Fruit fly (Drosophila melanogaster) whole organism, embryonic: ENCODE data around the gene IA-2.
A peak's percentile ranks its signal among the peaks of the same experiment; 100 is the strongest.

Experiments
- CG12744 ChIP-seq: fragments of 200-800 bp; sonication (Bioruptor generic); optimal IDR thresholded peaks from 2 replicates; lab custom pipeline; 2016; ENCODE audit warnings: missing biosample characterization, missing genetic modification characterization
- CG14965 ChIP-seq: fragments of 200-800 bp; sonication (Bioruptor generic); optimal IDR thresholded peaks from 2 replicates; lab custom pipeline; 2016; ENCODE audit warnings: missing biosample characterization, missing genetic modification characterization, borderline replicate concordance
- CG4424 ChIP-seq: fragments of 200-800 bp; sonication (Bioruptor generic); optimal IDR thresholded peaks from 3 replicates; lab custom pipeline; 2016; ENCODE audit warnings: missing biosample characterization, missing genetic modification characterization
- CG7839 ChIP-seq: fragments of 200-800 bp; sonication (Bioruptor generic); optimal IDR thresholded peaks from 3 replicates; lab custom pipeline; 2018; ENCODE audit warnings: missing biosample characterization, mild to moderate bottlenecking, missing genetic modification characterization, moderate library complexity
- CG8388 ChIP-seq: fragments of 200-800 bp; sonication (Bioruptor generic); optimal IDR thresholded peaks from 2 replicates; lab custom pipeline; 2019; ENCODE audit warnings: missing biosample characterization, mild to moderate bottlenecking, missing genetic modification characterization, moderate library complexity
- Dip2 ChIP-seq: fragments of 200-800 bp; sonication (Bioruptor generic); IDR thresholded peaks from 2 replicates; pipeline ENCODE4 v1.3.6; 2022; ENCODE audit warnings: missing biosample characterization, missing genetic modification characterization
- Meics ChIP-seq: fragments of 200-800 bp; sonication (Bioruptor generic); optimal IDR thresholded peaks from 2 replicates; lab custom pipeline; 2017; ENCODE audit warnings: missing biosample characterization, mild to moderate bottlenecking, missing genetic modification characterization
- disco-r ChIP-seq: fragments of 200-800 bp; sonication (Bioruptor generic); optimal IDR thresholded peaks from 2 replicates; lab custom pipeline; 2016; ENCODE audit warnings: missing biosample characterization, missing genetic modification characterization
- scrt ChIP-seq: fragments of 200-800 bp; sonication (Bioruptor generic); optimal IDR thresholded peaks from 2 replicates; lab custom pipeline; 2018; ENCODE audit warnings: missing biosample characterization, mild to moderate bottlenecking, missing genetic modification characterization, moderate library complexity

- TF ChIP-seq CG12744: peak; percentile 74
- peak; percentile 94 for TF ChIP-seq CG4424 (GFP tag; lab: Kevin White, UChicago)
- TF ChIP-seq CG8388 (GFP tag; lab: Kevin White, UChicago): peak; percentile 90
- TF ChIP-seq disco-r: peak; percentile 84
- TF ChIP-seq CG14965 (GFP tag; lab: Kevin White, UChicago): peak; percentile 70
- TF ChIP-seq Meics: peak; percentile 61
- no peak for TF ChIP-seq Dip2 (GFP tag; lab: Robert Waterston, UW)
- peak; percentile 56 for TF ChIP-seq scrt (GFP tag; lab: Kevin White, UChicago)
- TF ChIP-seq CG7839 (tag; lab: Kevin White, UChicago): peak; percentile 92
These were observed 27.9 kb upstream of the IA-2 start for dm6 chr2L:1075753-1076152.
